Worm (Caenorhabditis elegans) whole organism, early embryonic: ENCODE results near the gene nhr-93.

ENCODE experiments used
- B0310.2 ChIP-seq: sonication (generic microtip); optimal IDR thresholded peaks from 2 replicates; lab custom pipeline; 2016; ENCODE audit warnings: mild to moderate bottlenecking, missing genetic modification characterization, missing compliant biosample characterization
- F13C5.2 ChIP-seq: sonication (generic microtip); optimal IDR thresholded peaks from 2 replicates; lab custom pipeline; 2017; ENCODE audit warnings: mild to moderate bottlenecking, missing genetic modification characterization, inconsistent platforms, missing compliant biosample characterization
- aly-1 ChIP-seq: sonication (generic microtip); optimal IDR thresholded peaks from 2 replicates; lab custom pipeline; 2016; ENCODE audit warnings: missing genetic modification characterization, missing compliant biosample characterization
- ama-1 ChIP-seq: fragments of 150-350 bp; optimal IDR thresholded peaks from 2 replicates; lab custom pipeline; 2014
- ceh-13 ChIP-seq: fragments of 200-800 bp; sonication (Bioruptor generic); optimal IDR thresholded peaks from 2 replicates; lab custom pipeline; 2018; ENCODE audit warnings: mild to moderate bottlenecking, missing genetic modification characterization, missing compliant biosample characterization
- ceh-36 ChIP-seq: sonication (generic microtip); optimal IDR thresholded peaks from 2 replicates; lab custom pipeline; 2016; ENCODE audit warnings: missing genetic modification characterization, inconsistent platforms, missing compliant biosample characterization
- ets-7 ChIP-seq: sonication (generic microtip); optimal IDR thresholded peaks from 2 replicates; lab custom pipeline; 2016; ENCODE audit warnings: missing genotype, missing genetic modification characterization, missing compliant biosample characterization
- flt-1 ChIP-seq: fragments of 200-800 bp; sonication (Bioruptor generic); IDR thresholded peaks from 2 replicates; pipeline ENCODE4 v1.3.6; 2022; ENCODE audit warnings: missing genetic modification characterization, missing compliant biosample characterization
- hmbx-1 ChIP-seq: sonication (generic microtip); optimal IDR thresholded peaks from 2 replicates; lab custom pipeline; 2016; ENCODE audit warnings: mild to moderate bottlenecking, missing genetic modification characterization, missing compliant biosample characterization
- hmg-4 ChIP-seq: fragments of 200-800 bp; sonication (Bioruptor generic); optimal IDR thresholded peaks from 2 replicates; lab custom pipeline; 2018; ENCODE audit warnings: mild to moderate bottlenecking, missing genetic modification characterization, missing compliant biosample characterization
- hnd-1 ChIP-seq: sonication (generic microtip); optimal IDR thresholded peaks from 2 replicates; lab custom pipeline; 2016; ENCODE audit warnings: missing genetic modification characterization, missing compliant biosample characterization
- pes-1 ChIP-seq: fragments of 200-800 bp; sonication (Bioruptor generic); IDR thresholded peaks from 2 replicates; pipeline ENCODE4 v1.3.6; 2022; ENCODE audit warnings: missing genetic modification reagents, missing genetic modification characterization, missing compliant biosample characterization
- scrt-1 ChIP-seq: fragments of 200-800 bp; sonication (Bioruptor generic); IDR thresholded peaks from 2 replicates; pipeline ENCODE4 v1.3.6; 2022; ENCODE audit warnings: missing genetic modification characterization, missing compliant biosample characterization
- sea-1 ChIP-seq: fragments of 200-800 bp; sonication (Bioruptor generic); conservative IDR thresholded peaks from 2 replicates; pipeline ENCODE4 v1.3.6; 2022; ENCODE audit warnings: missing genetic modification characterization, missing compliant biosample characterization
- tbx-11 ChIP-seq: fragments of 200-800 bp; sonication (Bioruptor generic); IDR thresholded peaks from 2 replicates; pipeline ENCODE4 v1.3.6; 2022; ENCODE audit warnings: missing genetic modification characterization, missing compliant biosample characterization
- tbx-37 ChIP-seq: fragments of 200-800 bp; sonication (Bioruptor generic); conservative IDR thresholded peaks from 2 replicates; pipeline ENCODE4 v1.3.6; 2022; ENCODE audit warnings: missing genetic modification reagents, missing genetic modification characterization, missing compliant biosample characterization
- tra-4 ChIP-seq: sonication (generic microtip); optimal IDR thresholded peaks from 2 replicates; lab custom pipeline; 2017; ENCODE audit warnings: missing genetic modification characterization, missing compliant biosample characterization

Gene nhr-93

ce11 chrV:3546517-3546916, 8.3 kb upstream of the nhr-93 start, which contains the start of gene srbc-68:
TSS of gene srbc-68 (minus strand) at chrV:3546617.
- TF ChIP-seq ama-1 (lab: Kevin White, UChicago): no peak
- no peak for TF ChIP-seq hmbx-1 (tag; lab: Kevin White, UChicago)
- TF ChIP-seq hmg-4 (GFP tag; lab: Kevin White, UChicago): no peak
- TF ChIP-seq scrt-1 (GFP tag; lab: Robert Waterston, UW): no peak
- TF ChIP-seq hnd-1 (tag; lab: Kevin White, UChicago): no peak

- TF ChIP-seq aly-1: no peak
- TF ChIP-seq sea-1 (GFP tag; lab: Robert Waterston, UW): no peak
- TF ChIP-seq hnd-1 (tag; lab: Kevin White, UChicago): no peak
- TF ChIP-seq tbx-37 (GFP tag; lab: Robert Waterston, UW): no peak
- TF ChIP-seq tbx-11 (GFP tag; lab: Robert Waterston, UW): no peak
- TF ChIP-seq ets-7 (tag; lab: Kevin White, UChicago): no peak
- TF ChIP-seq flt-1 (GFP tag; lab: Robert Waterston, UW): no peak
- TF ChIP-seq B0310.2 (tag; lab: Kevin White, UChicago): no peak
- no peak for TF ChIP-seq pes-1 (GFP tag; lab: Robert Waterston, UW)
- TF ChIP-seq scrt-1 (GFP tag; lab: Robert Waterston, UW): no peak
- no peak for TF ChIP-seq ceh-36
- TF ChIP-seq tra-4: no peak
- no peak for TF ChIP-seq F13C5.2 (tag; lab: Kevin White, UChicago)
- no peak for TF ChIP-seq hmg-4 (GFP tag; lab: Kevin White, UChicago)
- no peak for TF ChIP-seq hmbx-1 (tag; lab: Kevin White, UChicago)
Observed at ce11 chrV:3543344-3543743, 5.1 kb upstream of the nhr-93 start, which contains the start of gene nhr-222. TSS of gene nhr-222 (minus strand) at chrV:3543444.

ce11 chrV:3541117-3541516, 2.9 kb upstream of the nhr-93 start, which contains the start of gene srbc-67:
TSS of gene srbc-67 (minus strand) at chrV:3541217.
- TF ChIP-seq hmg-4 (GFP tag; lab: Kevin White, UChicago): no peak

ce11 chrV:3535260-3535659, 2.9 kb downstream of the nhr-93 start, which contains the start of gene nhr-221:
TSS of gene nhr-221 (minus strand) at chrV:3535360.
- TF ChIP-seq F13C5.2 (tag; lab: Kevin White, UChicago) (no peak), sea-1 (GFP tag; lab: Robert Waterston, UW) (no peak), tbx-11 (GFP tag; lab: Robert Waterston, UW) (no peak), tra-4 (no peak), hmg-4 (GFP tag; lab: Kevin White, UChicago) (no peak), ama-1 (lab: Kevin White, UChicago) (no peak), hmbx-1 (tag; lab: Kevin White, UChicago) (no peak), ceh-13 (no peak), ets-7 (tag; lab: Kevin White, UChicago) (no peak)

ce11 chrV:3530403-3530802, 7.8 kb downstream of the nhr-93 start, which contains the start of gene srbc-66:
TSS of gene srbc-66 (plus strand) at chrV:3530703.
- no peak for TF ChIP-seq hmg-4 (GFP tag; lab: Kevin White, UChicago)
- TF ChIP-seq ceh-36: no peak
- TF ChIP-seq F13C5.2 (tag; lab: Kevin White, UChicago): no peak
- no peak for TF ChIP-seq tbx-37 (GFP tag; lab: Robert Waterston, UW)
- TF ChIP-seq pes-1 (GFP tag; lab: Robert Waterston, UW): no peak
- no peak for TF ChIP-seq hmbx-1 (tag; lab: Kevin White, UChicago)
- TF ChIP-seq ets-7 (tag; lab: Kevin White, UChicago): no peak
- no peak for TF ChIP-seq scrt-1 (GFP tag; lab: Robert Waterston, UW)
- no peak for TF ChIP-seq B0310.2 (tag; lab: Kevin White, UChicago)

- TF ChIP-seq hnd-1 (tag; lab: Kevin White, UChicago) (no peak), tbx-37 (GFP tag; lab: Robert Waterston, UW) (no peak), flt-1 (GFP tag; lab: Robert Waterston, UW) (no peak), hmbx-1 (tag; lab: Kevin White, UChicago) (no peak), hmg-4 (GFP tag; lab: Kevin White, UChicago) (no peak), tra-4 (no peak), sea-1 (GFP tag; lab: Robert Waterston, UW) (no peak), F13C5.2 (tag; lab: Kevin White, UChicago) (no peak), ceh-13 (no peak), tbx-11 (GFP tag; lab: Robert Waterston, UW) (no peak), aly-1 (no peak), B0310.2 (tag; lab: Kevin White, UChicago) (no peak), pes-1 (GFP tag; lab: Robert Waterston, UW) (no peak), ama-1 (lab: Kevin White, UChicago) (no peak), scrt-1 (GFP tag; lab: Robert Waterston, UW) (no peak), ets-7 (tag; lab: Kevin White, UChicago) (no peak), ceh-36 (no peak)
Observed at ce11 chrV:3526882-3527281, 11.3 kb downstream of the nhr-93 start, which contains the start of gene str-260. TSS of gene str-260 (plus strand) at chrV:3527182.

ce11 chrV:3524970-3525369, 13.2 kb downstream of the nhr-93 start, which contains the start of gene T24A6.7:
TSS of gene T24A6.7 (plus strand) at chrV:3525270.
- TF ChIP-seq hmg-4 (GFP tag; lab: Kevin White, UChicago) (no peak), tbx-11 (GFP tag; lab: Robert Waterston, UW) (no peak), ama-1 (lab: Kevin White, UChicago) (no peak), ceh-36 (no peak), scrt-1 (GFP tag; lab: Robert Waterston, UW) (no peak), F13C5.2 (tag; lab: Kevin White, UChicago) (no peak), ets-7 (tag; lab: Kevin White, UChicago) (no peak), tbx-37 (GFP tag; lab: Robert Waterston, UW) (no peak), pes-1 (GFP tag; lab: Robert Waterston, UW) (no peak), B0310.2 (tag; lab: Kevin White, UChicago) (no peak), tra-4 (no peak), sea-1 (GFP tag; lab: Robert Waterston, UW) (no peak)
